Fruit fly (Drosophila melanogaster): ENCODE measurements around the gene CG33310.

dm6 chr2L:15043718-15044117 lies 17.0 kb downstream of the CG33310 start:
- TF ChIP-seq ase (GFP tag; IDR thresholded peaks at IDR 0.05) (no peak), psq (GFP tag; optimal IDR thresholded peaks at IDR 0.05) (no peak), Gug (GFP tag; IDR thresholded peaks at IDR 0.05) (no peak), pzg (GFP tag; optimal IDR thresholded peaks at IDR 0.05) (no peak), vfl (GFP tag; optimal IDR thresholded peaks at IDR 0.05) (no peak), CG9215 (GFP tag; IDR thresholded peaks at IDR 0.05) (no peak), CG31224 (GFP tag; IDR thresholded peaks at IDR 0.05) (no peak), ato (GFP tag; IDR thresholded peaks at IDR 0.05; ENCODE audit: partially characterized antibody) (no peak), CG7556 (GFP tag; optimal IDR thresholded peaks at IDR 0.05) (no peak), HLHmδ (GFP tag; optimal IDR thresholded peaks at IDR 0.05) (no peak)
